Worm (Caenorhabditis elegans) whole organism, L4 larva: ENCODE measurements around the gene tbb-4.

Experiments used
- aly-2 ChIP-seq: sonication (generic microtip); optimal IDR thresholded peaks from 2 replicates; lab custom pipeline; 2018; ENCODE audit warnings: missing biosample characterization, missing genetic modification characterization
- ceh-82 ChIP-seq: sonication (generic microtip); optimal IDR thresholded peaks from 2 replicates; lab custom pipeline; 2017; ENCODE audit warnings: missing biosample characterization, missing genetic modification characterization
- lin-39 ChIP-seq: fragments of 150-350 bp; optimal IDR thresholded peaks from 2 replicates; lab custom pipeline; 2014; ENCODE audit warnings: missing biosample characterization, missing genetic modification reagents, missing genetic modification characterization
- mdl-1 ChIP-seq, 2 experiments: fragments of 150-350 bp in 1 of 2; sonication (generic microtip) in 1 of 2; optimal IDR thresholded peaks; 2 replicates each; lab custom pipeline; 2014 to 2017; ENCODE audit warnings: missing biosample characterization in 2 of 2, missing genetic modification characterization in 2 of 2
- nhr-25 ChIP-seq: sonication (generic microtip); optimal IDR thresholded peaks from 2 replicates; lab custom pipeline; 2017; ENCODE audit warnings: missing genetic modification characterization, mild to moderate bottlenecking, missing compliant biosample characterization, antibody characterized with exemption, moderate library complexity, borderline replicate concordance; ENCODE audit not compliant: insufficient read depth
- nhr-28 ChIP-seq: fragments of 150-350 bp; optimal IDR thresholded peaks from 2 replicates; lab custom pipeline; 2014; ENCODE audit warnings: missing biosample characterization, missing genetic modification characterization
- nhr-77 ChIP-seq: fragments of 150-350 bp; optimal IDR thresholded peaks from 2 replicates; lab custom pipeline; 2014; ENCODE audit warnings: missing biosample characterization, missing genetic modification characterization
- pha-4 ChIP-seq, 2 experiments: fragments of 150-350 bp in 1 of 2; fragments of 200-800 bp in 1 of 2; sonication (Bioruptor generic) in 1 of 2; IDR thresholded peaks in 1 of 2; optimal IDR thresholded peaks in 1 of 2; 2 replicates each; pipeline versions ENCODE4 v1.3.6 to Lab custom; 2014 to 2022; ENCODE audit warnings: missing genetic modification characterization in 2 of 2, missing genetic modification reagents in 2 of 2, missing biosample characterization in 1 of 2, missing compliant biosample characterization in 1 of 2
- set-16 ChIP-seq: fragments of 200-800 bp; sonication (Bioruptor generic); IDR thresholded peaks from 2 replicates; pipeline ENCODE4 v1.3.6; 2022; ENCODE audit warnings: missing genetic modification reagents, missing genetic modification characterization, missing compliant biosample characterization
- ztf-11 ChIP-seq: fragments of 150-350 bp; optimal IDR thresholded peaks from 2 replicates; lab custom pipeline; 2014; ENCODE audit warnings: missing biosample characterization, missing genetic modification characterization

ce11 chrX:9417948-9418347, 18.7 kb downstream of the tbb-4 start:
- no peak for TF ChIP-seq aly-2 (tag; lab: Kevin White, UChicago)
- TF ChIP-seq lin-39 (tag; lab: Kevin White, UChicago) = no peak
- no peak for TF ChIP-seq mdl-1 (tag; optimal IDR thresholded peaks at IDR 0.05; lab: Kevin White, UChicago)
- no peak for TF ChIP-seq ceh-82 (tag; lab: Kevin White, UChicago)
- no peak for TF ChIP-seq nhr-77 (tag; lab: Kevin White, UChicago)
- TF ChIP-seq nhr-25 (tag; lab: Kevin White, UChicago) = no peak
- TF ChIP-seq pha-4 (GFP tag; IDR thresholded peaks at IDR 0.05; lab: Robert Waterston, UW) = no peak
- TF ChIP-seq pha-4 (tag; optimal IDR thresholded peaks at IDR 0.05; lab: Kevin White, UChicago) = no peak
- TF ChIP-seq nhr-28 = no peak
- no peak for TF ChIP-seq ztf-11 (tag; lab: Kevin White, UChicago)
- TF ChIP-seq set-16 (GFP tag; lab: Robert Waterston, UW) = no peak
